Worm (Caenorhabditis elegans) whole organism, young adult: ENCODE results near the gene str-209.
A peak's percentile ranks its signal among the peaks of the same experiment; 100 is the strongest.

ENCODE experiments used
- D2030.7 ChIP-seq: fragments of 200-800 bp; sonication (Bioruptor generic); IDR thresholded peaks from 2 replicates; pipeline ENCODE4 v1.3.6; 2022; ENCODE audit warnings: missing genetic modification reagents, missing genetic modification characterization, missing compliant biosample characterization
- F33H1.4 ChIP-seq: fragments of 200-800 bp; sonication (Bioruptor generic); IDR thresholded peaks from 2 replicates; pipeline ENCODE4 v1.3.6; 2022; ENCODE audit warnings: missing genetic modification reagents, missing genetic modification characterization, missing compliant biosample characterization
- K11D2.4 ChIP-seq: fragments of 200-800 bp; sonication (Bioruptor generic); IDR thresholded peaks from 2 replicates; pipeline ENCODE4 v1.3.6; 2022; ENCODE audit warnings: missing genetic modification reagents, missing genetic modification characterization, missing compliant biosample characterization
- T07F8.4 ChIP-seq: sonication (generic microtip); optimal IDR thresholded peaks from 2 replicates; lab custom pipeline; 2016; ENCODE audit warnings: mild to moderate bottlenecking, missing genetic modification characterization, moderate library complexity, missing compliant biosample characterization
- T26A5.8 ChIP-seq: sonication (generic microtip); optimal IDR thresholded peaks from 2 replicates; lab custom pipeline; 2016; ENCODE audit warnings: missing genetic modification characterization, missing compliant biosample characterization
- attf-6 ChIP-seq: fragments of 200-800 bp; sonication (Bioruptor generic); IDR thresholded peaks from 2 replicates; pipeline ENCODE4 v1.3.6; 2022; ENCODE audit warnings: missing genetic modification reagents, missing genetic modification characterization, missing compliant biosample characterization
- cebp-1 ChIP-seq, 2 experiments: fragments of 200-800 bp in 1 of 2; sonication (Bioruptor generic) in 1 of 2; sonication (generic microtip) in 1 of 2; IDR thresholded peaks in 1 of 2; optimal IDR thresholded peaks in 1 of 2; 2 replicates each; pipeline versions ENCODE4 v1.3.6 to Lab custom; 2017 to 2022; ENCODE audit warnings: missing compliant biosample characterization in 2 of 2, missing genetic modification characterization in 2 of 2, mild to moderate bottlenecking in 1 of 2, missing genetic modification reagents in 1 of 2, moderate library complexity in 1 of 2
- cebp-2 ChIP-seq: fragments of 200-800 bp; sonication (Bioruptor generic); IDR thresholded peaks from 2 replicates; pipeline ENCODE4 v1.3.6; 2022; ENCODE audit warnings: missing genetic modification characterization, missing compliant biosample characterization
- chd-7 ChIP-seq: sonication (generic microtip); optimal IDR thresholded peaks from 2 replicates; lab custom pipeline; 2016; ENCODE audit warnings: mild to moderate bottlenecking, missing genetic modification characterization, moderate library complexity, missing compliant biosample characterization
- dpl-1 ChIP-seq: fragments of 150-350 bp; optimal IDR thresholded peaks from 2 replicates; lab custom pipeline; 2014; ENCODE audit warnings: missing biosample characterization, missing genetic modification reagents, missing genetic modification characterization
- egl-18 ChIP-seq: fragments of 200-800 bp; sonication (Bioruptor generic); IDR thresholded peaks from 2 replicates; pipeline ENCODE4 v1.3.6; 2022; ENCODE audit warnings: missing genetic modification reagents, missing genetic modification characterization, missing compliant biosample characterization
- egrh-3 ChIP-seq: fragments of 200-800 bp; sonication (Bioruptor generic); IDR thresholded peaks from 2 replicates; pipeline ENCODE4 v1.3.6; 2022; ENCODE audit warnings: missing genetic modification reagents, missing genetic modification characterization, missing compliant biosample characterization
- him-1 ChIP-seq: sonication (generic microtip); optimal IDR thresholded peaks from 2 replicates; lab custom pipeline; 2016; ENCODE audit warnings: missing genotype, missing genetic modification reagents, missing genetic modification characterization, missing compliant biosample characterization
- lin-40 ChIP-seq: sonication (generic microtip); optimal IDR thresholded peaks from 2 replicates; lab custom pipeline; 2016; ENCODE audit warnings: missing genetic modification characterization, mild to moderate bottlenecking, missing compliant biosample characterization, missing genotype, missing genetic modification reagents
- mcd-1 ChIP-seq: fragments of 200-800 bp; sonication (Bioruptor generic); IDR thresholded peaks from 2 replicates; pipeline ENCODE4 v1.3.6; 2022; ENCODE audit warnings: missing genetic modification reagents, missing genetic modification characterization, missing compliant biosample characterization
- nfya-1 ChIP-seq: sonication (generic microtip); optimal IDR thresholded peaks from 2 replicates; lab custom pipeline; 2017; ENCODE audit warnings: antibody characterized with exemption, missing compliant biosample characterization, missing genetic modification characterization, borderline replicate concordance; ENCODE audit not compliant: insufficient read depth
- nfyb-1 ChIP-seq: fragments of 200-800 bp; sonication (Bioruptor generic); IDR thresholded peaks from 2 replicates; pipeline ENCODE4 v1.3.6; 2022; ENCODE audit warnings: missing genetic modification reagents, missing genetic modification characterization, missing compliant biosample characterization
- nhr-120 ChIP-seq: fragments of 200-800 bp; sonication (Bioruptor generic); IDR thresholded peaks from 2 replicates; pipeline ENCODE4 v1.3.6; 2022; ENCODE audit warnings: missing genetic modification characterization, missing compliant biosample characterization
- nhr-80 ChIP-seq: sonication (generic microtip); optimal IDR thresholded peaks from 2 replicates; lab custom pipeline; 2016; ENCODE audit warnings: missing genetic modification characterization, missing compliant biosample characterization
- repo-1 ChIP-seq: sonication (generic microtip); optimal IDR thresholded peaks from 2 replicates; lab custom pipeline; 2017; ENCODE audit warnings: mild to moderate bottlenecking, missing genetic modification characterization, missing compliant biosample characterization
- rpc-1 ChIP-seq, 2 experiments: fragments of 150-350 bp in 1 of 2; sonication (generic microtip) in 1 of 2; optimal IDR thresholded peaks; 2 replicates each; lab custom pipeline; 2014 to 2018; ENCODE audit warnings: missing biosample characterization in 1 of 2, missing genetic modification characterization in 1 of 2, missing genetic modification reagents in 1 of 2, missing genotype in 1 of 2
- sdz-38 ChIP-seq: sonication (generic microtip); optimal IDR thresholded peaks from 2 replicates; lab custom pipeline; 2016; ENCODE audit warnings: missing genotype, missing genetic modification characterization, missing compliant biosample characterization
- snpc-1.3 ChIP-seq: sonication (generic microtip); optimal IDR thresholded peaks from 2 replicates; lab custom pipeline; 2017; ENCODE audit warnings: missing genetic modification characterization, mild to moderate bottlenecking, missing compliant biosample characterization, antibody characterized with exemption, moderate library complexity, missing genotype, missing genetic modification reagents; ENCODE audit not compliant: insufficient read depth
- unc-62 ChIP-seq: fragments of 150-350 bp; optimal IDR thresholded peaks from 2 replicates; lab custom pipeline; 2014; ENCODE audit warnings: missing biosample characterization, missing genetic modification reagents, missing genetic modification characterization
- ztf-25 ChIP-seq: fragments of 200-800 bp; sonication (Bioruptor generic); IDR thresholded peaks from 2 replicates; pipeline ENCODE4 v1.3.6; 2022; ENCODE audit warnings: missing genetic modification reagents, missing genetic modification characterization, missing compliant biosample characterization

str-209 gene

ce11 chrV:4963606-4964005 lies 14.9 kb downstream of the str-209 start (continued):
- TF ChIP-seq T07F8.4 (no peak), ztf-25 (GFP tag; lab: Robert Waterston, UW) (no peak), egl-18 (GFP tag; lab: Robert Waterston, UW) (no peak), him-1 (tag; lab: Kevin White, UChicago) (peak; percentile 73), attf-6 (GFP tag; lab: Robert Waterston, UW) (no peak), F33H1.4 (GFP tag; lab: Robert Waterston, UW) (peak; percentile 93), egrh-3 (no peak)

ce11 chrV:4964020-4964635 lies 15.4 kb downstream of the str-209 start:
- 0 out of 2 replicates have a peak, but pooled peaks have one; percentile 25 for TF ChIP-seq nfyb-1 (GFP tag; lab: Robert Waterston, UW)
- TF ChIP-seq D2030.7 (GFP tag; lab: Robert Waterston, UW), result no peak
- TF ChIP-seq mcd-1 (GFP tag; lab: Robert Waterston, UW), result no peak
- TF ChIP-seq chd-7 (tag; lab: Kevin White, UChicago), result peak; percentile 20

- TF ChIP-seq T26A5.8 (no peak), egl-18 (GFP tag; lab: Robert Waterston, UW) (no peak), cebp-1 (GFP tag; IDR thresholded peaks at IDR 0.05; lab: Robert Waterston, UW) (peak; percentile 37; the same call in 1 of the 2 replicates), cebp-1 (tag; optimal IDR thresholded peaks at IDR 0.05; lab: Kevin White, UChicago) (peak; percentile 48), nhr-80 (tag; lab: Kevin White, UChicago) (peak; percentile 53), dpl-1 (GFP tag; lab: Kevin White, UChicago) (no peak)
These were observed 16.1 kb downstream of the str-209 start for ce11 chrV:4964671-4965420.

ce11 chrV:4965790-4966189 lies 17.1 kb downstream of the str-209 start:
- TF ChIP-seq rpc-1 (optimal IDR thresholded peaks at IDR 0.05; lab: Kevin White, UChicago) (no peak), rpc-1 (tag; optimal IDR thresholded peaks at IDR 0.05; lab: Kevin White, UChicago) (no peak), lin-40 (tag; lab: Kevin White, UChicago) (no peak), repo-1 (tag; lab: Kevin White, UChicago) (no peak), nhr-120 (GFP tag; lab: Robert Waterston, UW) (no peak), nfyb-1 (GFP tag; lab: Robert Waterston, UW) (no peak), D2030.7 (GFP tag; lab: Robert Waterston, UW) (no peak), sdz-38 (tag; lab: Kevin White, UChicago) (no peak), nfya-1 (tag; lab: Kevin White, UChicago) (no peak), snpc-1.3 (tag; lab: Kevin White, UChicago) (no peak)

- TF ChIP-seq cebp-2 (GFP tag; lab: Robert Waterston, UW), result no peak
These were observed 18.5 kb downstream of the str-209 start for ce11 chrV:4967238-4967637.

ce11 chrV:4968775-4969174 lies 20.0 kb downstream of the str-209 start:
- peak; percentile 6 for TF ChIP-seq nhr-80 (tag; lab: Kevin White, UChicago)
- TF ChIP-seq sdz-38 (tag; lab: Kevin White, UChicago), result no peak
- no peak for TF ChIP-seq unc-62 (GFP tag; lab: Kevin White, UChicago)
- no peak for TF ChIP-seq K11D2.4 (GFP tag; lab: Robert Waterston, UW)
